Fruit fly (Drosophila melanogaster) whole organism, pupa: ENCODE results near the gene CG6650.

Experiments
- CG34367 ChIP-seq: fragments of 200-800 bp; sonication (Bioruptor generic); optimal IDR thresholded peaks from 2 replicates; lab custom pipeline; 2018; ENCODE audit warnings: missing biosample characterization, mild to moderate bottlenecking, missing genetic modification characterization
- CG4496 ChIP-seq: fragments of 200-800 bp; sonication (Bioruptor generic); IDR thresholded peaks from 3 replicates; pipeline ENCODE4 v1.3.6; 2022; ENCODE audit warnings: missing biosample characterization, missing genetic modification characterization
- CG8159 ChIP-seq: fragments of 200-800 bp; sonication (Bioruptor generic); optimal IDR thresholded peaks from 3 replicates; lab custom pipeline; 2018; ENCODE audit warnings: missing biosample characterization, mild to moderate bottlenecking, missing genetic modification characterization, moderate library complexity
- D1 ChIP-seq: fragments of 200-800 bp; sonication (Bioruptor generic); optimal IDR thresholded peaks from 2 replicates; lab custom pipeline; 2018; ENCODE audit warnings: missing biosample characterization, mild to moderate bottlenecking, missing genetic modification characterization, moderate library complexity
- EcR ChIP-seq: fragments of 200-800 bp; sonication (Bioruptor generic); optimal IDR thresholded peaks from 3 replicates; lab custom pipeline; 2019; ENCODE audit warnings: missing biosample characterization, missing genetic modification characterization, mild to moderate bottlenecking, moderate library complexity, missing genetic modification reagents
- fd96Ca ChIP-seq: fragments of 200-800 bp; sonication (Bioruptor generic); IDR thresholded peaks from 3 replicates; pipeline ENCODE4 v1.3.6; 2022; ENCODE audit warnings: missing biosample characterization, missing genetic modification characterization

DNA sequence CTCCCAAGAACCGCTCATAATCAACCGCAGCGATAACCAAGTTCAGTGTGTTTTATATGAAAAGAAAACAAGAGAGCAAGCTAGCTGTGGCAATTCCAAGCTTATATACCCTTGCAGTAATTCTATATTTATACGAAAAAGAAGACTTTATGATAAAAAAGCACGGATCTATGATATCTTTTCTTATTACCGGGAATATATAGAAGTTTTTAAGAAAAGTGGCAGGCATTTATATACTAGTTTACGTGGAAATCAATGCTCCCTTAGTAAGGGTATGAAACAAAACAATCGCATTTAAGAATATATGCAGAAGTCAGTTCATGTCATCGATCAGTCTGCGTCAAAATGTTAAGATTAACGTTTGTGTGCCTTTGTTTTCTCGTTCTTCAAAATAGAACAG is 52.0 kb downstream of the CG6650 start, which contains the start of gene CG8100:
- TF ChIP-seq CG4496 (GFP tag; lab: Robert Waterston, UW): no peak
- TF ChIP-seq CG8159 (tag; lab: Kevin White, UChicago): peak; percentile 84
- peak; percentile 43 for TF ChIP-seq CG34367 (tag; lab: Kevin White, UChicago)
- TF ChIP-seq EcR (GFP tag; lab: Kevin White, UChicago): peak; percentile 51
- TF ChIP-seq D1 (tag; lab: Kevin White, UChicago): no peak
- TF ChIP-seq fd96Ca (GFP tag; lab: Robert Waterston, UW): no peak
